Worm (Caenorhabditis elegans) whole organism, late embryonic: ENCODE data around the gene W06A11.1.

ENCODE experiments used
- ama-1 ChIP-seq: fragments of 150-350 bp; optimal IDR thresholded peaks from 2 replicates; lab custom pipeline; 2014
- elt-2 ChIP-seq: sonication (generic microtip); optimal IDR thresholded peaks from 2 replicates; lab custom pipeline; 2016; ENCODE audit warnings: missing genetic modification reagents, missing genetic modification characterization, missing compliant biosample characterization
- fkh-10 ChIP-seq: fragments of 150-350 bp; optimal IDR thresholded peaks from 2 replicates; lab custom pipeline; 2014; ENCODE audit warnings: missing biosample characterization, missing genetic modification reagents, missing genetic modification characterization
- lin-11 ChIP-seq: fragments of 200-800 bp; sonication (Bioruptor generic); optimal IDR thresholded peaks from 2 replicates; lab custom pipeline; 2018; ENCODE audit warnings: mild to moderate bottlenecking, missing genetic modification characterization, missing compliant biosample characterization
- pax-1 ChIP-seq: fragments of 150-350 bp; optimal IDR thresholded peaks from 2 replicates; lab custom pipeline; 2014; ENCODE audit warnings: missing biosample characterization, missing genetic modification characterization
- pqm-1 ChIP-seq: sonication (generic microtip); optimal IDR thresholded peaks from 2 replicates; lab custom pipeline; 2016; ENCODE audit warnings: missing genetic modification characterization, missing compliant biosample characterization

ce11 chrII:4044349-4044748 is 23.0 kb upstream of the W06A11.1 start, which contains the start of gene rpn-11:
- TF ChIP-seq ama-1 (lab: Kevin White, UChicago), result no peak
- TF ChIP-seq fkh-10 (GFP tag; lab: Kevin White, UChicago), result no peak
- TF ChIP-seq pqm-1 (tag; lab: Kevin White, UChicago), result no peak
- peak; percentile 39 for TF ChIP-seq pax-1 (tag; lab: Kevin White, UChicago)
- TF ChIP-seq lin-11 (tag; lab: Kevin White, UChicago), result no peak
- peak; percentile 44 for TF ChIP-seq elt-2
